Worm (Caenorhabditis elegans) whole organism, L1 larva: ENCODE measurements around the gene lips-17.

Experiments used
- C16A3.4 ChIP-seq: fragments of 150-350 bp; optimal IDR thresholded peaks from 2 replicates; lab custom pipeline; 2014; ENCODE audit warnings: missing biosample characterization, missing genetic modification characterization
- F16B12.6 ChIP-seq: fragments of 150-350 bp; optimal IDR thresholded peaks from 2 replicates; lab custom pipeline; 2014; ENCODE audit warnings: missing biosample characterization, missing genetic modification characterization
- ama-1 ChIP-seq: fragments of 150-350 bp; optimal IDR thresholded peaks from 2 replicates; lab custom pipeline; 2014
- elt-2 ChIP-seq: sonication (generic microtip); optimal IDR thresholded peaks from 2 replicates; lab custom pipeline; 2016; ENCODE audit warnings: missing genetic modification characterization, mild to moderate bottlenecking, inconsistent platforms, missing compliant biosample characterization, missing genetic modification reagents
- lin-14 ChIP-seq: fragments of 200-800 bp; sonication (Bioruptor generic); optimal IDR thresholded peaks from 2 replicates; lab custom pipeline; 2018; ENCODE audit warnings: mild to moderate bottlenecking, missing genetic modification characterization, moderate library complexity, missing compliant biosample characterization

- TF ChIP-seq C16A3.4 (tag; lab: Kevin White, UChicago), result no peak
- TF ChIP-seq ama-1, result no peak
- no peak for TF ChIP-seq lin-14 (GFP tag; lab: Kevin White, UChicago)
- TF ChIP-seq elt-2, result no peak
- no peak for TF ChIP-seq F16B12.6
Observed at ce11 chrII:7594812-7595211, 13.2 kb upstream of the lips-17 start, which contains the start of gene syd-1.
